Fruit fly (Drosophila melanogaster): ENCODE measurements around the gene Lk6.

The Lk6 gene

dm6 chr3R:11770733-11771132, 6.5 kb upstream of the Lk6 start (continued):
- TF ChIP-seq CG33557 (GFP tag; optimal IDR thresholded peaks at IDR 0.05): no peak
- no peak for TF ChIP-seq CG7357 (GFP tag; IDR thresholded peaks at IDR 0.05)
- no peak for TF ChIP-seq Bdp1 (GFP tag; optimal IDR thresholded peaks at IDR 0.05)
- TF ChIP-seq rib (GFP tag; IDR thresholded peaks at IDR 0.05): no peak
- no peak for TF ChIP-seq CG5180 (GFP tag; optimal IDR thresholded peaks at IDR 0.05)
- no peak for TF ChIP-seq mam (GFP tag; optimal IDR thresholded peaks at IDR 0.05)
- no peak for TF ChIP-seq CG4617 (GFP tag; optimal IDR thresholded peaks at IDR 0.05; ENCODE audit: borderline replicate concordance)
- no peak for TF ChIP-seq sna (GFP tag; IDR thresholded peaks at IDR 0.05; ENCODE audit: partially characterized antibody)
- peak; percentile 43 for TF ChIP-seq sens (GFP tag)
- TF ChIP-seq Deaf1 (tag; optimal IDR thresholded peaks at IDR 0.05): peak; percentile 69
- TF ChIP-seq Bteb2 (GFP tag; optimal IDR thresholded peaks at IDR 0.05): no peak
- peak; percentile 68 for TF ChIP-seq CG13894 (tag; optimal IDR thresholded peaks at IDR 0.05)
- TF ChIP-seq CG30020 (tag; optimal IDR thresholded peaks at IDR 0.05): no peak
- no peak for TF ChIP-seq CG3163 (GFP tag; optimal IDR thresholded peaks at IDR 0.05)
- no peak for TF ChIP-seq Sry-δ (GFP tag; optimal IDR thresholded peaks at IDR 0.05)
- TF ChIP-seq exex (tag; optimal IDR thresholded peaks at IDR 0.05): no peak
- TF ChIP-seq bowl (GFP tag; IDR thresholded peaks at IDR 0.05): no peak

- no peak for TF ChIP-seq Optix (GFP tag; IDR thresholded peaks at IDR 0.05)
- TF ChIP-seq sens (GFP tag): peak; percentile 77
- peak; percentile 70 for TF ChIP-seq phol (tag; optimal IDR thresholded peaks at IDR 0.05)
- no peak for TF ChIP-seq Dek (tag; optimal IDR thresholded peaks at IDR 0.05)
- no peak for TF ChIP-seq H2.0 (GFP tag; IDR thresholded peaks at IDR 0.05)
- TF ChIP-seq CG8290 (GFP tag; optimal IDR thresholded peaks at IDR 0.05): no peak
- TF ChIP-seq CG8290 (tag; optimal IDR thresholded peaks at IDR 0.05): no peak
- TF ChIP-seq gfzf (GFP tag; optimal IDR thresholded peaks at IDR 0.05): no peak
- peak; percentile 14 for TF ChIP-seq D (optimal IDR thresholded peaks at IDR 0.05)
- TF ChIP-seq D (GFP tag; optimal IDR thresholded peaks at IDR 0.05): no peak
- TF ChIP-seq onecut (GFP tag; IDR thresholded peaks at IDR 0.05): peak; percentile 66
- peak; percentile 48 for TF ChIP-seq oc (tag; optimal IDR thresholded peaks at IDR 0.05)
- peak; percentile 88 to 91 for TF ChIP-seq Trl (optimal IDR thresholded peaks at IDR 0.05)
- no peak for TF ChIP-seq Trl (GFP tag; optimal IDR thresholded peaks at IDR 0.05)
- TF ChIP-seq Hand (GFP tag; optimal IDR thresholded peaks at IDR 0.05): no peak
- TF ChIP-seq cg (GFP tag; optimal IDR thresholded peaks at IDR 0.05): peak; percentile 28
- no peak for TF ChIP-seq pho (GFP tag; optimal IDR thresholded peaks at IDR 0.05)
- peak; percentile 57 for TF ChIP-seq pros (GFP tag; optimal IDR thresholded peaks at IDR 0.05)
- TF ChIP-seq NC2β (GFP tag; optimal IDR thresholded peaks at IDR 0.05): no peak
- no peak for TF ChIP-seq inv (GFP tag; IDR thresholded peaks at IDR 0.05; ENCODE audit: partially characterized antibody)
- TF ChIP-seq ara (GFP tag; IDR thresholded peaks at IDR 0.05): no peak
- TF ChIP-seq nerfin-1 (tag; optimal IDR thresholded peaks at IDR 0.05): peak; percentile 93
- peak; percentile 40 for TF ChIP-seq kah (GFP tag; optimal IDR thresholded peaks at IDR 0.05)
- TF ChIP-seq sna (GFP tag; IDR thresholded peaks at IDR 0.05; ENCODE audit: partially characterized antibody): no peak
- peak in 1 of 2 experiments; percentile 19 for TF ChIP-seq crp (GFP tag; optimal IDR thresholded peaks at IDR 0.05)
- no peak for TF ChIP-seq CG34376 (GFP tag; optimal IDR thresholded peaks at IDR 0.05)
- TF ChIP-seq CG11560 (tag; IDR thresholded peaks at IDR 0.05): no peak
- TF ChIP-seq CG2712 (tag; optimal IDR thresholded peaks at IDR 0.05): no peak
- no peak for TF ChIP-seq CG12942 (GFP tag; optimal IDR thresholded peaks at IDR 0.05)
- TF ChIP-seq crol (GFP tag; IDR thresholded peaks at IDR 0.05): no peak
- TF ChIP-seq CG1233 (GFP tag; optimal IDR thresholded peaks at IDR 0.05): no peak
- no peak for TF ChIP-seq CG4707 (GFP tag; optimal IDR thresholded peaks at IDR 0.05)
- TF ChIP-seq klu (GFP tag; IDR thresholded peaks at IDR 0.05): no peak
- no peak for TF ChIP-seq Deaf1 (tag; optimal IDR thresholded peaks at IDR 0.05)
- no peak for TF ChIP-seq tin (GFP tag; optimal IDR thresholded peaks at IDR 0.05)
- peak; percentile 54 for TF ChIP-seq CG11398 (GFP tag; optimal IDR thresholded peaks at IDR 0.05)
These were observed 571 bp downstream of the Lk6 start for dm6 chr3R:11763494-11764278.
